Worm (Caenorhabditis elegans) whole organism, L3 larva: ENCODE results near the gene C25F9.13.

Experiments used
- R02D3.7 ChIP-seq: fragments of 150-350 bp; optimal IDR thresholded peaks from 2 replicates; lab custom pipeline; 2014; ENCODE audit warnings: missing biosample characterization, missing genetic modification characterization
- ZK546.5 ChIP-seq: sonication (generic microtip); optimal IDR thresholded peaks from 2 replicates; lab custom pipeline; 2017; ENCODE audit warnings: missing biosample characterization, missing genetic modification characterization
- aly-2 ChIP-seq: fragments of 150-350 bp; optimal IDR thresholded peaks from 2 replicates; lab custom pipeline; 2014; ENCODE audit warnings: missing biosample characterization, missing genetic modification characterization
- ama-1 ChIP-seq: fragments of 150-350 bp; optimal IDR thresholded peaks from 2 replicates; lab custom pipeline; 2018
- ceh-16 ChIP-seq: sonication (generic microtip); optimal IDR thresholded peaks from 2 replicates; lab custom pipeline; 2017; ENCODE audit warnings: missing biosample characterization, missing genetic modification characterization
- ceh-82 ChIP-seq: fragments of 150-350 bp; optimal IDR thresholded peaks from 2 replicates; lab custom pipeline; 2014; ENCODE audit warnings: missing biosample characterization, missing genetic modification characterization
- ceh-9 ChIP-seq: sonication (generic microtip); optimal IDR thresholded peaks from 2 replicates; lab custom pipeline; 2018; ENCODE audit warnings: missing biosample characterization, missing genetic modification characterization
- egl-5 ChIP-seq: fragments of 150-350 bp; optimal IDR thresholded peaks from 2 replicates; lab custom pipeline; 2017; ENCODE audit warnings: missing biosample characterization, missing genetic modification reagents, missing genetic modification characterization, inconsistent platforms
- elt-1 ChIP-seq: fragments of 150-350 bp; optimal IDR thresholded peaks from 2 replicates; lab custom pipeline; 2014; ENCODE audit warnings: missing biosample characterization, missing genetic modification characterization
- elt-2 ChIP-seq: sonication (generic microtip); optimal IDR thresholded peaks from 2 replicates; lab custom pipeline; 2016; ENCODE audit warnings: missing genetic modification reagents, mild to moderate bottlenecking, missing genetic modification characterization, missing compliant biosample characterization
- elt-3 ChIP-seq, 3 experiments: fragments of 150-350 bp in 1 of 3; sonication (generic microtip) in 2 of 3; optimal IDR thresholded peaks; 2 replicates in 2 of 3; 4 replicates in 1 of 3; lab custom pipeline; 2014 to 2017; ENCODE audit warnings: missing biosample characterization in 3 of 3, missing genetic modification characterization in 3 of 3
- fkh-10 ChIP-seq: sonication (generic microtip); optimal IDR thresholded peaks from 2 replicates; lab custom pipeline; 2017; ENCODE audit warnings: missing biosample characterization, missing genetic modification reagents, missing genetic modification characterization
- fkh-2 ChIP-seq: fragments of 150-350 bp; optimal IDR thresholded peaks from 2 replicates; lab custom pipeline; 2014; ENCODE audit warnings: missing biosample characterization, missing genetic modification reagents, missing genetic modification characterization
- lin-15B ChIP-seq: fragments of 150-350 bp; optimal IDR thresholded peaks from 2 replicates; lab custom pipeline; 2014; ENCODE audit warnings: missing biosample characterization, missing genetic modification characterization
- lin-39 ChIP-seq: fragments of 150-350 bp; optimal IDR thresholded peaks from 2 replicates; lab custom pipeline; 2018; ENCODE audit warnings: missing biosample characterization, missing genetic modification reagents, missing genetic modification characterization
- lsy-12 ChIP-seq: sonication (generic microtip); optimal IDR thresholded peaks from 2 replicates; lab custom pipeline; 2016; ENCODE audit warnings: mild to moderate bottlenecking, missing genetic modification characterization, missing compliant biosample characterization
- mdl-1 ChIP-seq: fragments of 150-350 bp; optimal IDR thresholded peaks from 2 replicates; lab custom pipeline; 2014; ENCODE audit warnings: missing biosample characterization, missing genetic modification characterization
- nfya-1 ChIP-seq: sonication (generic microtip); optimal IDR thresholded peaks from 2 replicates; lab custom pipeline; 2017; ENCODE audit warnings: missing genetic modification characterization, mild to moderate bottlenecking, missing compliant biosample characterization, antibody characterized with exemption, moderate library complexity; ENCODE audit not compliant: insufficient read depth
- nhr-12 ChIP-seq: fragments of 150-350 bp; optimal IDR thresholded peaks from 2 replicates; lab custom pipeline; 2014; ENCODE audit warnings: missing biosample characterization, missing genetic modification characterization
- nhr-23 ChIP-seq: fragments of 150-350 bp; optimal IDR thresholded peaks from 2 replicates; lab custom pipeline; 2014; ENCODE audit warnings: missing biosample characterization, missing genetic modification reagents, missing genetic modification characterization
- nhr-237 ChIP-seq: fragments of 150-350 bp; optimal IDR thresholded peaks from 2 replicates; lab custom pipeline; 2014; ENCODE audit warnings: missing biosample characterization, missing genetic modification characterization
- nhr-25 ChIP-seq: sonication (generic microtip); optimal IDR thresholded peaks from 2 replicates; lab custom pipeline; 2017; ENCODE audit warnings: missing biosample characterization, missing genetic modification characterization
- nhr-28 ChIP-seq: fragments of 150-350 bp; optimal IDR thresholded peaks from 2 replicates; lab custom pipeline; 2014; ENCODE audit warnings: missing biosample characterization, missing genetic modification characterization
- nhr-43 ChIP-seq: sonication (generic microtip); optimal IDR thresholded peaks from 2 replicates; lab custom pipeline; 2016; ENCODE audit warnings: mild to moderate bottlenecking, missing genetic modification characterization, missing compliant biosample characterization; ENCODE audit not compliant: poor library complexity, severe bottlenecking
- nhr-67 ChIP-seq: fragments of 150-350 bp; optimal IDR thresholded peaks from 2 replicates; lab custom pipeline; 2014; ENCODE audit warnings: missing biosample characterization, missing genetic modification characterization
- sea-2 ChIP-seq: fragments of 150-350 bp; sonication (generic microtip); optimal IDR thresholded peaks from 4 replicates; lab custom pipeline; 2014; ENCODE audit warnings: missing biosample characterization, missing genetic modification reagents, missing genetic modification characterization
- snpc-4 ChIP-seq: fragments of 150-350 bp; optimal IDR thresholded peaks from 2 replicates; lab custom pipeline; 2014; ENCODE audit warnings: missing biosample characterization, missing genetic modification characterization
- tbx-2 ChIP-seq: sonication (generic microtip); optimal IDR thresholded peaks from 2 replicates; lab custom pipeline; 2016; ENCODE audit warnings: mild to moderate bottlenecking, missing genetic modification characterization, missing compliant biosample characterization
- unc-62 ChIP-seq: fragments of 150-350 bp; sonication (generic microtip); optimal IDR thresholded peaks from 4 replicates; lab custom pipeline; 2014; ENCODE audit warnings: missing biosample characterization, missing genetic modification reagents, missing genetic modification characterization
- ztf-11 ChIP-seq: fragments of 150-350 bp; optimal IDR thresholded peaks from 2 replicates; lab custom pipeline; 2014; ENCODE audit warnings: missing biosample characterization, missing genetic modification characterization
- ztf-4 ChIP-seq: fragments of 150-350 bp; optimal IDR thresholded peaks from 2 replicates; lab custom pipeline; 2014; ENCODE audit warnings: missing biosample characterization, missing genetic modification characterization

Gene C25F9.13

DNA sequence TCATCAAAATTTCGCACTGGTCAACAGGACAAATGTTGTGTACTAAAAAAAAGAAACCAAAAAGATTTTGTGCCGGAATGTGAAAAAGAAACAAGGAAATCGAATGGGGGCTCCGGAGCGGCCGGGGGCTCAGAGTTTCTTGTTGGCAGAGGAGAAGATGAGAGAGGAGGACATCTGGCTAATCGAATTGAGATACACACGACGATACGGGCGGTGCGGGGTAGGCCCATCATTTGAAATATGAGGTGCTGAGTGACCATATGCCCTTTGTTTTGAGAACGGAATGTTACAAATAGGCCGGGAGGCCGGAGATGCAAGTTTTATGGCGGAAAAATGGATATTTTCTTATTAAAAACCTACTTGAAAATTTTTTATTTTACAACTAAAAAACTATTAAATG is 40.7 kb downstream of the C25F9.13 start:
- TF ChIP-seq nfya-1 (tag; lab: Kevin White, UChicago) (peak; percentile 3), lin-39 (tag; lab: Kevin White, UChicago) (peak; percentile 37), nhr-67 (tag; lab: Kevin White, UChicago) (no peak)

- TF ChIP-seq mdl-1 (no peak), nhr-23 (tag; lab: Kevin White, UChicago) (no peak), snpc-4 (no peak), fkh-10 (GFP tag; lab: Kevin White, UChicago) (no peak), unc-62 (GFP tag; lab: Kevin White, UChicago) (no peak), sea-2 (no peak), lsy-12 (tag; lab: Kevin White, UChicago) (no peak), ceh-82 (tag; lab: Kevin White, UChicago) (no peak), tbx-2 (no peak)
These were observed 42.1 kb downstream of the C25F9.13 start for ce11 chrV:19356717-19357116.

DNA sequence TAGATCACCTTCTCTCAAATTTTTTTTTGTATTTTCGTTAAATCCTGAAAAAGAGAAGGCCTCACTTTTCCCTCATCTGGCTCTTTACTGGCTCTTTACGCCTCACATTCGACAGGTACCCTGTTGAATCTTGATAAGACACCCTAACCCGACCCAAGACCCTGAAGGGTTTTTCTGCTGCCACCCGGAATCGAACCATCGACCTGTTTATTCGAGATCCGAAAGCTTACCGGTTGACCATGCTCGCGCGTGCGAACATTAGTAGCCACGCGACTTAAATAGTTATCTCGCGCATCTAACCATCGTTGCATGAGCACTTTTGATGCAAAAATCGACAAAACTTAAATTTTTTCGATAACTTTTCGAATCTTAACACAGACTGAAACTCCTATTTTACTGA is 43.6 kb downstream of the C25F9.13 start:
- TF ChIP-seq elt-1, result no peak
- TF ChIP-seq nfya-1 (tag; lab: Kevin White, UChicago), result no peak
- no peak for TF ChIP-seq nhr-23 (tag; lab: Kevin White, UChicago)
- no peak for TF ChIP-seq ztf-4 (tag; lab: Kevin White, UChicago)
- TF ChIP-seq egl-5 (tag; lab: Kevin White, UChicago), result no peak
- no peak for TF ChIP-seq tbx-2
- no peak for TF ChIP-seq nhr-25 (tag; lab: Kevin White, UChicago)
- TF ChIP-seq fkh-2 (tag; lab: Kevin White, UChicago), result no peak

- no peak for TF ChIP-seq lin-15B
- TF ChIP-seq ama-1 (lab: Kevin White, UChicago), result no peak
- TF ChIP-seq nhr-28 (tag; lab: Kevin White, UChicago), result no peak
- no peak for TF ChIP-seq nhr-237 (tag; lab: Kevin White, UChicago)
- no peak for TF ChIP-seq aly-2 (tag; lab: Kevin White, UChicago)
- no peak for TF ChIP-seq ceh-82 (tag; lab: Kevin White, UChicago)
- TF ChIP-seq ceh-16, result no peak
- TF ChIP-seq nhr-43 (tag; lab: Kevin White, UChicago), result no peak
- no peak for TF ChIP-seq R02D3.7 (tag; lab: Kevin White, UChicago)
- no peak for TF ChIP-seq sea-2
- no peak for TF ChIP-seq egl-5 (tag; lab: Kevin White, UChicago)
- TF ChIP-seq nhr-25 (tag; lab: Kevin White, UChicago), result no peak
These were observed 44.3 kb downstream of the C25F9.13 start for ce11 chrV:19354506-19354905.

DNA sequence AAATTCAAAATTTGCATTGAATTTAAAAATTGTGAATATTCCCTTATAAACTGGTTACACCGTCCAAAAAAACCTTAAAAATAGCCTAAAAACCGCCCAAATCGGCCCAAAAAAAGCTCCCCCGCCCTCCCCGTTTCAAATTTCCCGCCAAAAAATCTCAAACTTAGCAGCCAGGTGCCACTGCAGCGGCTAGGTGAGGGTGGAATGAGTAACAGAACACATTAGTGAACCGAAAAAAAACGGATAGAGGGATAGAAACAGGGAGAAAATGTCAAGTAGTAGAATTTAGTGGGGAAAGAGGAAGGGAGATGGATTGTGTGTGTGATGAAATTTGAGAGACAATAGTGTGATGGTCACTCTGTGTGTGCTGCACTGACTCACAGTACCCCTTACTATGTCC is 46.8 kb downstream of the C25F9.13 start:
- TF ChIP-seq nhr-67 (tag; lab: Kevin White, UChicago), result no peak
- TF ChIP-seq unc-62 (GFP tag; lab: Kevin White, UChicago), result no peak
- no peak for TF ChIP-seq nhr-23 (tag; lab: Kevin White, UChicago)
- no peak for TF ChIP-seq elt-3 (tag; optimal IDR thresholded peaks at IDR 0.05; lab: Kevin White, UChicago)
- TF ChIP-seq fkh-10 (GFP tag; lab: Kevin White, UChicago), result no peak
- TF ChIP-seq nhr-12 (tag; lab: Kevin White, UChicago), result no peak
- no peak for TF ChIP-seq elt-2 (tag; lab: Kevin White, UChicago)
- no peak for TF ChIP-seq ceh-9 (tag; lab: Kevin White, UChicago)
- no peak for TF ChIP-seq tbx-2
- TF ChIP-seq R02D3.7 (tag; lab: Kevin White, UChicago), result no peak
- no peak for TF ChIP-seq ZK546.5
- no peak for TF ChIP-seq ama-1 (lab: Kevin White, UChicago)
- TF ChIP-seq ceh-16, result no peak
- TF ChIP-seq sea-2, result no peak
- no peak for TF ChIP-seq lin-15B
- no peak for TF ChIP-seq ztf-4 (tag; lab: Kevin White, UChicago)
- TF ChIP-seq ztf-11 (tag; lab: Kevin White, UChicago), result no peak
- TF ChIP-seq nfya-1 (tag; lab: Kevin White, UChicago), result no peak
- no peak for TF ChIP-seq mdl-1
- no peak for TF ChIP-seq snpc-4
- TF ChIP-seq, all 47 proteins: peak for 0
